Worm (Caenorhabditis elegans) whole organism, early embryonic: ENCODE data around the gene K07F5.15.

Experiments
- ets-7 ChIP-seq: sonication (generic microtip); optimal IDR thresholded peaks from 2 replicates; lab custom pipeline; 2016; ENCODE audit warnings: missing genotype, missing genetic modification characterization, missing compliant biosample characterization
- hmbx-1 ChIP-seq: sonication (generic microtip); optimal IDR thresholded peaks from 2 replicates; lab custom pipeline; 2016; ENCODE audit warnings: mild to moderate bottlenecking, missing genetic modification characterization, missing compliant biosample characterization
- pes-1 ChIP-seq: fragments of 200-800 bp; sonication (Bioruptor generic); IDR thresholded peaks from 2 replicates; pipeline ENCODE4 v1.3.6; 2022; ENCODE audit warnings: missing genetic modification reagents, missing genetic modification characterization, missing compliant biosample characterization

- TF ChIP-seq ets-7: no peak
- TF ChIP-seq hmbx-1 (tag; lab: Kevin White, UChicago): no peak
- no peak for TF ChIP-seq pes-1 (GFP tag; lab: Robert Waterston, UW)
Observed at ce11 chrIV:9840984-9841590, 23.8 kb upstream of the K07F5.15 start, which contains the start of the genes kin-24 and msp-56.
